Fruit fly (Drosophila melanogaster) whole organism, embryonic: ENCODE results near the gene CG5535.

Experiments used
- ATbp ChIP-seq: fragments of 200-800 bp; sonication (Bioruptor generic); optimal IDR thresholded peaks from 2 replicates; lab custom pipeline; 2017; ENCODE audit warnings: missing biosample characterization, mild to moderate bottlenecking, missing genetic modification characterization, missing genetic modification reagents
- Bdp1 ChIP-seq: fragments of 200-800 bp; sonication (Bioruptor generic); optimal IDR thresholded peaks from 3 replicates; lab custom pipeline; 2016; ENCODE audit warnings: missing biosample characterization, missing genetic modification characterization
- CG10209 ChIP-seq: fragments of 200-800 bp; sonication (Bioruptor generic); optimal IDR thresholded peaks from 3 replicates; lab custom pipeline; 2017; ENCODE audit warnings: missing biosample characterization, mild to moderate bottlenecking, missing genetic modification characterization, missing genetic modification reagents
- CG12769 ChIP-seq: fragments of 200-800 bp; sonication (Bioruptor generic); optimal IDR thresholded peaks from 2 replicates; lab custom pipeline; 2019; ENCODE audit warnings: missing biosample characterization, mild to moderate bottlenecking, missing genetic modification characterization, moderate library complexity
- CG14050 ChIP-seq: fragments of 200-800 bp; sonication (Bioruptor generic); IDR thresholded peaks from 3 replicates; pipeline ENCODE4 v1.3.6; 2022; ENCODE audit warnings: missing biosample characterization, missing genetic modification characterization
- CG14860 ChIP-seq: fragments of 200-800 bp; sonication (Bioruptor generic); IDR thresholded peaks from 3 replicates; pipeline ENCODE4 v1.3.6; 2022; ENCODE audit warnings: missing biosample characterization, missing genetic modification characterization; ENCODE audit not compliant: partially characterized antibody
- CG14965 ChIP-seq: fragments of 200-800 bp; sonication (Bioruptor generic); optimal IDR thresholded peaks from 2 replicates; lab custom pipeline; 2016; ENCODE audit warnings: missing biosample characterization, missing genetic modification characterization, borderline replicate concordance
- CG16779 ChIP-seq: fragments of 200-800 bp; sonication (Bioruptor generic); IDR thresholded peaks from 2 replicates; pipeline ENCODE4 v1.3.6; 2022; ENCODE audit warnings: missing biosample characterization, missing genetic modification characterization
- CG17186 ChIP-seq: fragments of 200-800 bp; sonication (Bioruptor generic); optimal IDR thresholded peaks from 3 replicates; lab custom pipeline; 2017; ENCODE audit warnings: missing biosample characterization, missing genetic modification reagents, missing genetic modification characterization
- CG17361 ChIP-seq: fragments of 200-800 bp; sonication (Bioruptor generic); IDR thresholded peaks from 3 replicates; pipeline ENCODE4 v1.3.6; 2022; ENCODE audit warnings: missing biosample characterization, missing genetic modification characterization
- CG17802 ChIP-seq: fragments of 200-800 bp; sonication (Bioruptor generic); optimal IDR thresholded peaks from 2 replicates; lab custom pipeline; 2018; ENCODE audit warnings: missing biosample characterization, mild to moderate bottlenecking, missing genetic modification characterization, moderate library complexity
- CG1792 ChIP-seq: fragments of 200-800 bp; sonication (Bioruptor generic); optimal IDR thresholded peaks from 2 replicates; lab custom pipeline; 2016; ENCODE audit warnings: missing biosample characterization, missing genetic modification characterization
- CG2120 ChIP-seq: fragments of 200-800 bp; sonication (Bioruptor generic); optimal IDR thresholded peaks from 3 replicates; lab custom pipeline; 2016; ENCODE audit warnings: missing biosample characterization, missing genetic modification characterization
- CG2678 ChIP-seq: fragments of 200-800 bp; sonication (Bioruptor generic); optimal IDR thresholded peaks from 3 replicates; lab custom pipeline; 2019; ENCODE audit warnings: missing biosample characterization, mild to moderate bottlenecking, missing genetic modification characterization, moderate library complexity
- CG30403 ChIP-seq: fragments of 200-800 bp; sonication (Bioruptor generic); optimal IDR thresholded peaks from 3 replicates; lab custom pipeline; 2016; ENCODE audit warnings: missing biosample characterization, missing genetic modification characterization
- CG42726 ChIP-seq: fragments of 200-800 bp; sonication (Bioruptor generic); IDR thresholded peaks from 2 replicates; pipeline ENCODE4 v1.3.6; 2022; ENCODE audit warnings: missing biosample characterization, missing genetic modification characterization; ENCODE audit not compliant: partially characterized antibody
- CG7963 ChIP-seq: fragments of 200-800 bp; sonication (Bioruptor generic); IDR thresholded peaks from 3 replicates; pipeline ENCODE4 v1.3.6; 2022; ENCODE audit warnings: missing biosample characterization, missing genetic modification characterization; ENCODE audit not compliant: partially characterized antibody
- CG9437 ChIP-seq: fragments of 200-800 bp; sonication (Bioruptor generic); optimal IDR thresholded peaks from 2 replicates; lab custom pipeline; 2018; ENCODE audit warnings: missing biosample characterization, mild to moderate bottlenecking, missing genetic modification characterization
- CG9817 ChIP-seq: fragments of 200-800 bp; sonication (Bioruptor generic); optimal IDR thresholded peaks from 2 replicates; lab custom pipeline; 2018; ENCODE audit warnings: missing biosample characterization, mild to moderate bottlenecking, missing genetic modification characterization, moderate library complexity
- Chrac-16 ChIP-seq: fragments of 200-800 bp; sonication (Bioruptor generic); optimal IDR thresholded peaks from 3 replicates; lab custom pipeline; 2016; ENCODE audit warnings: missing biosample characterization, missing genetic modification characterization
- CrebB ChIP-seq: fragments of 200-800 bp; sonication (Bioruptor generic); optimal IDR thresholded peaks from 3 replicates; lab custom pipeline; 2018; ENCODE audit warnings: missing biosample characterization, mild to moderate bottlenecking, missing genetic modification characterization
- Dad ChIP-seq: fragments of 200-800 bp; sonication (Bioruptor generic); optimal IDR thresholded peaks from 3 replicates; lab custom pipeline; 2016; ENCODE audit warnings: missing biosample characterization, missing genetic modification characterization
- Dbx ChIP-seq: fragments of 200-800 bp; sonication (Bioruptor generic); IDR thresholded peaks from 3 replicates; pipeline ENCODE4 v1.3.6; 2022; ENCODE audit warnings: missing biosample characterization, missing genetic modification characterization
- Dek ChIP-seq: fragments of 200-800 bp; sonication (Bioruptor generic); optimal IDR thresholded peaks from 3 replicates; lab custom pipeline; 2019; ENCODE audit warnings: missing biosample characterization, mild to moderate bottlenecking, missing genetic modification characterization, moderate library complexity
- Gug ChIP-seq: fragments of 200-800 bp; sonication (Bioruptor generic); IDR thresholded peaks from 4 replicates; pipeline ENCODE4 v1.3.6; 2022; ENCODE audit warnings: missing biosample characterization, missing genetic modification characterization
- HLH54F ChIP-seq: fragments of 200-800 bp; sonication (Bioruptor generic); optimal IDR thresholded peaks from 3 replicates; lab custom pipeline; 2016; ENCODE audit warnings: missing biosample characterization, missing genetic modification characterization
- Jarid2 ChIP-seq: fragments of 200-800 bp; sonication (Bioruptor generic); optimal IDR thresholded peaks from 3 replicates; lab custom pipeline; 2017; ENCODE audit warnings: mild to moderate bottlenecking, missing biosample characterization, missing genetic modification reagents, missing genetic modification characterization
- Nf-YA ChIP-seq: fragments of 200-800 bp; sonication (Bioruptor generic); IDR thresholded peaks from 2 replicates; pipeline ENCODE4 v1.3.6; 2022; ENCODE audit warnings: missing biosample characterization, missing genetic modification characterization
- NfI ChIP-seq: fragments of 200-800 bp; sonication (Bioruptor generic); optimal IDR thresholded peaks from 3 replicates; lab custom pipeline; 2018; ENCODE audit warnings: missing biosample characterization, mild to moderate bottlenecking, missing genetic modification characterization, moderate library complexity
- Ravus ChIP-seq: fragments of 200-800 bp; sonication (Bioruptor generic); IDR thresholded peaks from 2 replicates; pipeline ENCODE4 v1.3.6; 2022; ENCODE audit warnings: missing biosample characterization, missing genetic modification characterization
- Scr ChIP-seq: fragments of 200-800 bp; sonication (Bioruptor generic); IDR thresholded peaks from 2 replicates; pipeline ENCODE4 v1.3.6; 2022; ENCODE audit warnings: missing biosample characterization, missing genetic modification characterization; ENCODE audit not compliant: partially characterized antibody
- Tbp ChIP-seq: fragments of >200 bp; optimal IDR thresholded peaks from 2 replicates; lab custom pipeline; 2018; ENCODE audit warnings: missing biosample characterization, missing genetic modification characterization
- cas ChIP-seq: fragments of 200-800 bp; sonication (Bioruptor generic); IDR thresholded peaks from 2 replicates; pipeline ENCODE4 v1.3.6; 2022; ENCODE audit warnings: missing biosample characterization, missing genetic modification characterization
- dimm ChIP-seq: fragments of 200-800 bp; sonication (Bioruptor generic); IDR thresholded peaks from 2 replicates; pipeline ENCODE4 v1.3.6; 2022; ENCODE audit warnings: missing biosample characterization, missing genetic modification characterization
- dmrt11E ChIP-seq: fragments of 200-800 bp; sonication (Bioruptor generic); optimal IDR thresholded peaks from 3 replicates; lab custom pipeline; 2018; ENCODE audit warnings: missing biosample characterization, mild to moderate bottlenecking, missing genetic modification characterization, moderate library complexity
- gcm2 ChIP-seq: fragments of 200-800 bp; sonication (Bioruptor generic); optimal IDR thresholded peaks from 2 replicates; lab custom pipeline; 2016; ENCODE audit warnings: missing biosample characterization, missing genetic modification characterization
- grn ChIP-seq: fragments of 200-800 bp; sonication (Bioruptor generic); optimal IDR thresholded peaks from 3 replicates; lab custom pipeline; 2017; ENCODE audit warnings: missing biosample characterization, missing genetic modification characterization
- ham ChIP-seq: fragments of 200-800 bp; sonication (Bioruptor generic); IDR thresholded peaks from 2 replicates; pipeline ENCODE4 v1.3.6; 2022; ENCODE audit warnings: missing biosample characterization, missing genetic modification characterization
- jigr1 ChIP-seq: fragments of 200-800 bp; sonication (Bioruptor generic); IDR thresholded peaks from 3 replicates; pipeline ENCODE4 v1.3.6; 2022; ENCODE audit warnings: missing biosample characterization, missing genetic modification characterization
- jing ChIP-seq: fragments of 200-800 bp; sonication (Bioruptor generic); optimal IDR thresholded peaks from 2 replicates; lab custom pipeline; 2018; ENCODE audit warnings: missing biosample characterization, mild to moderate bottlenecking, missing genetic modification characterization
- ken ChIP-seq: fragments of 200-800 bp; sonication (Bioruptor generic); IDR thresholded peaks from 3 replicates; pipeline ENCODE4 v1.3.6; 2022; ENCODE audit warnings: missing biosample characterization, missing genetic modification characterization
- nerfin-1 ChIP-seq: fragments of 200-800 bp; sonication (Bioruptor generic); optimal IDR thresholded peaks from 3 replicates; lab custom pipeline; 2019; ENCODE audit warnings: missing biosample characterization, mild to moderate bottlenecking, missing genetic modification characterization, moderate library complexity
- oc ChIP-seq: fragments of 200-800 bp; sonication (Bioruptor generic); optimal IDR thresholded peaks from 2 replicates; lab custom pipeline; 2018; ENCODE audit warnings: missing biosample characterization, mild to moderate bottlenecking, missing genetic modification characterization, moderate library complexity
- pita ChIP-seq: fragments of 200-800 bp; sonication (Bioruptor generic); optimal IDR thresholded peaks from 2 replicates; lab custom pipeline; 2017; ENCODE audit warnings: missing biosample characterization, mild to moderate bottlenecking, missing genetic modification characterization
- pros ChIP-seq: fragments of 200-800 bp; sonication (Bioruptor generic); optimal IDR thresholded peaks from 3 replicates; lab custom pipeline; 2019; ENCODE audit warnings: missing biosample characterization, mild to moderate bottlenecking, missing genetic modification characterization, moderate library complexity
- repo ChIP-seq: fragments of 200-800 bp; sonication (Bioruptor generic); optimal IDR thresholded peaks from 2 replicates; lab custom pipeline; 2016; ENCODE audit warnings: missing biosample characterization, missing genetic modification characterization
- row ChIP-seq: fragments of 200-800 bp; sonication (Bioruptor generic); IDR thresholded peaks from 3 replicates; pipeline ENCODE4 v1.3.6; 2022; ENCODE audit warnings: missing biosample characterization, missing genetic modification characterization
- salm ChIP-seq: fragments of 200-800 bp; sonication (Bioruptor generic); optimal IDR thresholded peaks from 2 replicates; lab custom pipeline; 2018; ENCODE audit warnings: missing biosample characterization, mild to moderate bottlenecking, missing genetic modification characterization
- sr ChIP-seq: fragments of 200-800 bp; sonication (Bioruptor generic); IDR thresholded peaks from 3 replicates; pipeline ENCODE4 v1.3.6; 2022; ENCODE audit warnings: missing biosample characterization, missing genetic modification characterization

CG5535 gene

DNA sequence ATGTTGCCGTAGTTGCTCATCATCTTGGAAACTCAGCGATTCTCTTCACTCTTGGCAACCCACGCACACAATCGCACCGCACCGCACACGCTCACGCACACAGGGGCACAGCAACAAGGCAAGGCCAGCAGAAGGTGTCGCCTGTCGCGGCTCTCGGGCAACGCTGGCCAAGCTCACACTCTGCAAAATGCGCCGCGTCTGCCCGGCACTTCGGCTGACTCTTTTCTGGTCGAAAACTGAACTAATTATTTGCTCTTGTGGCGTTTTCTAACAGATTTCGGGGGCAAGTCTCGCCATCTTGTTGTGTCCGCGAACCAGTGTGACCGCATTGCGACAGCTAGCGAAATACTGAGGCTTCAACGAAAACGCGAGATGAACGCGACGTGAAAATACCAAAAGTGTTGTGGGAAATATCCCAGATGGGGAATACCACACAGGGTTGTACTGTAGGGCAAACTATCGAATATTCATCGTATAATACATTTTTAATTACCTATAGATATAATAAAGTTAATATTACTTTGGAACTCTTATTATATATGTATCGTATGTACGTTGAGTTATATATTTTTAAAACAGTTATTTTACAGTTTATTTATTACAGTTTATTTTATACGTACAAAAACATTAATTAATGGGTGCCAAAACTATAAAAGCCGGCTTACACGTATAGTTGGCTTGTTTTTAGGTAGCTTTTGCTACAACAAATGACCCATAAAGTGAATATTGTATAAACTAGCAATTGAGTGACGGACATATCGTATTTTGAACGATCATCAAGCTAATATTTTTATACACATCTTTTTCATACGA lies 10.2 kb downstream of the CG5535 start, which contains the start of the genes MED19 and CG7430 (continued):
- TF ChIP-seq Dad (GFP tag; lab: Kevin White, UChicago): peak; percentile 2
- TF ChIP-seq ken (GFP tag; lab: Robert Waterston, UW): no peak
- TF ChIP-seq nerfin-1: peak; percentile 32
- peak; percentile 65; the same call in 2 of the 3 replicates for TF ChIP-seq sr (GFP tag; lab: Robert Waterston, UW)
- TF ChIP-seq Dbx (GFP tag; lab: Robert Waterston, UW): no peak; the same call in 2 of the 3 replicates
- TF ChIP-seq CG17361 (GFP tag; lab: Robert Waterston, UW): peak; percentile 54; the same call in 2 of the 3 replicates
- no peak for TF ChIP-seq Tbp (GFP tag; lab: Kevin White, UChicago)
- TF ChIP-seq CG9817 (tag; lab: Kevin White, UChicago): no peak
- TF ChIP-seq CG1792: no peak
- TF ChIP-seq CG14050: no peak
- no peak for TF ChIP-seq grn
- TF ChIP-seq salm: peak; percentile 28
- no peak for TF ChIP-seq CG2678 (tag; lab: Kevin White, UChicago)
- TF ChIP-seq gcm2: no peak
- no peak for TF ChIP-seq CG7963 (GFP tag; lab: Robert Waterston, UW)
- TF ChIP-seq HLH54F (GFP tag; lab: Kevin White, UChicago): no peak
- no peak for TF ChIP-seq dimm (GFP tag; lab: Robert Waterston, UW)
- no peak for TF ChIP-seq CG12769 (tag; lab: Kevin White, UChicago)
- peak; percentile 84 for TF ChIP-seq Jarid2
- TF ChIP-seq pros: no peak
- no peak for TF ChIP-seq jing (GFP tag; lab: Kevin White, UChicago)
- peak; percentile 28 for TF ChIP-seq repo
- no peak for TF ChIP-seq CG2120
- no peak for TF ChIP-seq Gug (GFP tag; lab: Robert Waterston, UW)
- TF ChIP-seq pita (GFP tag; lab: Kevin White, UChicago): no peak
- no peak for TF ChIP-seq jigr1 (GFP tag; lab: Robert Waterston, UW)
- no peak for TF ChIP-seq Chrac-16
- no peak for TF ChIP-seq Ravus
- TF ChIP-seq oc (tag; lab: Kevin White, UChicago): no peak
- TF ChIP-seq row (GFP tag; lab: Robert Waterston, UW): peak; percentile 72
- no peak for TF ChIP-seq Bdp1 (GFP tag; lab: Kevin White, UChicago)
- no peak for TF ChIP-seq CG14965 (GFP tag; lab: Kevin White, UChicago)
- no peak for TF ChIP-seq ham (GFP tag; lab: Robert Waterston, UW)
- peak; percentile 28 for TF ChIP-seq CrebB (tag; lab: Kevin White, UChicago)
- peak; percentile 1 for TF ChIP-seq NfI (GFP tag; lab: Kevin White, UChicago)
- TF ChIP-seq ATbp (GFP tag; lab: Kevin White, UChicago): no peak
- TF ChIP-seq CG14860 (GFP tag; lab: Robert Waterston, UW): no peak
- no peak for TF ChIP-seq dmrt11E (tag; lab: Kevin White, UChicago)
- peak; percentile 20 for TF ChIP-seq CG9437 (GFP tag; lab: Kevin White, UChicago)
- no peak for TF ChIP-seq CG16779 (GFP tag; lab: Robert Waterston, UW)
- peak; percentile 49; the same call in 1 of the 2 replicates for TF ChIP-seq CG42726 (GFP tag; lab: Robert Waterston, UW)
- TF ChIP-seq CG17186 (GFP tag; lab: Kevin White, UChicago): no peak
- TF ChIP-seq CG17802 (tag; lab: Kevin White, UChicago): no peak
- no peak for TF ChIP-seq Nf-YA (GFP tag; lab: Robert Waterston, UW)
- no peak for TF ChIP-seq CG10209 (GFP tag; lab: Kevin White, UChicago)
- TF ChIP-seq CG30403: no peak
- no peak; the same call in 1 of the 2 replicates for TF ChIP-seq Scr (GFP tag; lab: Robert Waterston, UW)
- TF ChIP-seq Dek (tag; lab: Kevin White, UChicago): no peak
- no peak for TF ChIP-seq cas
